Worm (Caenorhabditis elegans) whole organism, young adult: ENCODE data around the gene C26B9.2.

Source experiments
- F52B5.7 ChIP-seq: sonication (generic microtip); optimal IDR thresholded peaks from 2 replicates; lab custom pipeline; 2016; ENCODE audit warnings: mild to moderate bottlenecking, missing genetic modification characterization, missing compliant biosample characterization
- K12H6.12 ChIP-seq: fragments of 200-800 bp; sonication (Bioruptor generic); optimal IDR thresholded peaks from 2 replicates; lab custom pipeline; 2018; ENCODE audit warnings: mild to moderate bottlenecking, missing genetic modification characterization, missing compliant biosample characterization
- T07F8.4 ChIP-seq: sonication (generic microtip); optimal IDR thresholded peaks from 2 replicates; lab custom pipeline; 2016; ENCODE audit warnings: mild to moderate bottlenecking, missing genetic modification characterization, moderate library complexity, missing compliant biosample characterization
- T26A5.8 ChIP-seq: sonication (generic microtip); optimal IDR thresholded peaks from 2 replicates; lab custom pipeline; 2016; ENCODE audit warnings: missing genetic modification characterization, missing compliant biosample characterization
- Y56A3A.18 ChIP-seq: fragments of 200-800 bp; sonication (Bioruptor generic); IDR thresholded peaks from 2 replicates; pipeline ENCODE4 v1.3.6; 2022; ENCODE audit warnings: missing genetic modification reagents, missing genetic modification characterization, missing compliant biosample characterization
- Y95B8A.8 ChIP-seq: fragments of 200-800 bp; sonication (Bioruptor generic); IDR thresholded peaks from 2 replicates; pipeline ENCODE4 v1.3.6; 2022; ENCODE audit warnings: missing genetic modification reagents, missing genetic modification characterization, missing compliant biosample characterization
- athp-1 ChIP-seq: sonication (generic microtip); optimal IDR thresholded peaks from 2 replicates; lab custom pipeline; 2017; ENCODE audit warnings: mild to moderate bottlenecking, missing genetic modification characterization, missing compliant biosample characterization
- bed-1 ChIP-seq: fragments of 200-800 bp; sonication (Bioruptor generic); IDR thresholded peaks from 2 replicates; pipeline ENCODE4 v1.3.6; 2022; ENCODE audit warnings: missing genetic modification reagents, missing genetic modification characterization, missing compliant biosample characterization
- ccch-3 ChIP-seq: fragments of 200-800 bp; sonication (Bioruptor generic); optimal IDR thresholded peaks from 2 replicates; lab custom pipeline; 2018; ENCODE audit warnings: mild to moderate bottlenecking, missing genetic modification characterization, missing compliant biosample characterization
- cebp-2 ChIP-seq: fragments of 200-800 bp; sonication (Bioruptor generic); IDR thresholded peaks from 2 replicates; pipeline ENCODE4 v1.3.6; 2022; ENCODE audit warnings: missing genetic modification characterization, missing compliant biosample characterization
- die-1 ChIP-seq: sonication (generic microtip); optimal IDR thresholded peaks from 2 replicates; lab custom pipeline; 2016; ENCODE audit warnings: missing genotype, mild to moderate bottlenecking, missing genetic modification characterization, missing compliant biosample characterization
- dpff-1 ChIP-seq: sonication (generic microtip); optimal IDR thresholded peaks from 2 replicates; lab custom pipeline; 2017; ENCODE audit warnings: mild to moderate bottlenecking, missing genetic modification characterization, missing compliant biosample characterization
- dpl-1 ChIP-seq: fragments of 150-350 bp; optimal IDR thresholded peaks from 2 replicates; lab custom pipeline; 2014; ENCODE audit warnings: missing biosample characterization, missing genetic modification reagents, missing genetic modification characterization
- efl-1 ChIP-seq: fragments of 150-350 bp; optimal IDR thresholded peaks from 2 replicates; lab custom pipeline; 2014; ENCODE audit warnings: missing biosample characterization, missing genetic modification reagents, missing genetic modification characterization
- egrh-3 ChIP-seq: fragments of 200-800 bp; sonication (Bioruptor generic); IDR thresholded peaks from 2 replicates; pipeline ENCODE4 v1.3.6; 2022; ENCODE audit warnings: missing genetic modification reagents, missing genetic modification characterization, missing compliant biosample characterization
- ekl-4 ChIP-seq: fragments of 200-800 bp; sonication (Bioruptor generic); IDR thresholded peaks from 2 replicates; pipeline ENCODE4 v1.3.6; 2022; ENCODE audit warnings: missing genetic modification reagents, missing genetic modification characterization, missing compliant biosample characterization
- fkh-3 ChIP-seq: sonication (generic microtip); optimal IDR thresholded peaks from 2 replicates; lab custom pipeline; 2016; ENCODE audit warnings: mild to moderate bottlenecking, missing genetic modification characterization, missing compliant biosample characterization
- him-1 ChIP-seq: sonication (generic microtip); optimal IDR thresholded peaks from 2 replicates; lab custom pipeline; 2016; ENCODE audit warnings: missing genotype, missing genetic modification reagents, missing genetic modification characterization, missing compliant biosample characterization
- hlh-12 ChIP-seq: sonication (generic microtip); optimal IDR thresholded peaks from 2 replicates; lab custom pipeline; 2016; ENCODE audit warnings: missing genetic modification characterization, missing compliant biosample characterization
- hlh-26 ChIP-seq: fragments of 200-800 bp; sonication (Bioruptor generic); conservative IDR thresholded peaks from 2 replicates; pipeline ENCODE4 v1.3.6; 2022; ENCODE audit warnings: missing genetic modification reagents, missing genetic modification characterization, missing compliant biosample characterization
- hmg-1.2 ChIP-seq: fragments of 200-800 bp; sonication (Bioruptor generic); IDR thresholded peaks from 2 replicates; pipeline ENCODE4 v1.3.6; 2022; ENCODE audit warnings: missing genetic modification reagents, missing genetic modification characterization, missing compliant biosample characterization
- lag-1 ChIP-seq: fragments of 200-800 bp; sonication (Bioruptor generic); IDR thresholded peaks from 2 replicates; pipeline ENCODE4 v1.3.6; 2022; ENCODE audit warnings: missing genetic modification reagents, missing genetic modification characterization, missing compliant biosample characterization
- let-526 ChIP-seq: fragments of 200-800 bp; sonication (Bioruptor generic); IDR thresholded peaks from 2 replicates; pipeline ENCODE4 v1.3.6; 2022; ENCODE audit warnings: missing genetic modification reagents, missing genetic modification characterization, missing compliant biosample characterization
- lin-40 ChIP-seq: sonication (generic microtip); optimal IDR thresholded peaks from 2 replicates; lab custom pipeline; 2016; ENCODE audit warnings: missing genetic modification characterization, mild to moderate bottlenecking, missing compliant biosample characterization, missing genotype, missing genetic modification reagents
- lir-1 ChIP-seq: fragments of 200-800 bp; sonication (Bioruptor generic); conservative IDR thresholded peaks from 2 replicates; pipeline ENCODE4 v1.3.6; 2022; ENCODE audit warnings: missing genetic modification reagents, missing genetic modification characterization, missing compliant biosample characterization
- madf-10 ChIP-seq: sonication (generic microtip); optimal IDR thresholded peaks from 2 replicates; lab custom pipeline; 2016; ENCODE audit warnings: mild to moderate bottlenecking, missing genetic modification characterization, missing compliant biosample characterization
- madf-6 ChIP-seq: fragments of 200-800 bp; sonication (Bioruptor generic); IDR thresholded peaks from 2 replicates; pipeline ENCODE4 v1.3.6; 2022; ENCODE audit warnings: missing genetic modification reagents, missing genetic modification characterization, missing compliant biosample characterization
- madf-8 ChIP-seq: fragments of 200-800 bp; sonication (Bioruptor generic); conservative IDR thresholded peaks from 2 replicates; pipeline ENCODE4 v1.3.6; 2022; ENCODE audit warnings: missing genetic modification reagents, missing genetic modification characterization, missing compliant biosample characterization
- mcd-1 ChIP-seq: fragments of 200-800 bp; sonication (Bioruptor generic); IDR thresholded peaks from 2 replicates; pipeline ENCODE4 v1.3.6; 2022; ENCODE audit warnings: missing genetic modification reagents, missing genetic modification characterization, missing compliant biosample characterization
- nhr-27 ChIP-seq: fragments of 200-800 bp; sonication (Bioruptor generic); optimal IDR thresholded peaks from 2 replicates; lab custom pipeline; 2018; ENCODE audit warnings: mild to moderate bottlenecking, missing genetic modification characterization, moderate library complexity, missing compliant biosample characterization
- nhr-80 ChIP-seq: sonication (generic microtip); optimal IDR thresholded peaks from 2 replicates; lab custom pipeline; 2016; ENCODE audit warnings: missing genetic modification characterization, missing compliant biosample characterization
- repo-1 ChIP-seq: sonication (generic microtip); optimal IDR thresholded peaks from 2 replicates; lab custom pipeline; 2017; ENCODE audit warnings: mild to moderate bottlenecking, missing genetic modification characterization, missing compliant biosample characterization
- sea-2 ChIP-seq: fragments of 200-800 bp; sonication (Bioruptor generic); IDR thresholded peaks from 2 replicates; pipeline ENCODE4 v1.3.6; 2022; ENCODE audit warnings: missing genetic modification characterization, missing compliant biosample characterization
- snpc-1.1 ChIP-seq: sonication (generic microtip); optimal IDR thresholded peaks from 2 replicates; lab custom pipeline; 2017; ENCODE audit warnings: missing genetic modification characterization, mild to moderate bottlenecking, missing compliant biosample characterization, antibody characterized with exemption, moderate library complexity, missing genotype, missing genetic modification reagents; ENCODE audit not compliant: insufficient read depth
- somi-1 ChIP-seq: fragments of 200-800 bp; sonication (Bioruptor generic); optimal IDR thresholded peaks from 2 replicates; lab custom pipeline; 2018; ENCODE audit warnings: mild to moderate bottlenecking, missing genetic modification characterization, missing compliant biosample characterization
- xnd-1 ChIP-seq: sonication (generic microtip); optimal IDR thresholded peaks from 2 replicates; lab custom pipeline; 2016; ENCODE audit warnings: missing genotype, missing genetic modification reagents, missing genetic modification characterization, missing compliant biosample characterization
- zim-3 ChIP-seq: sonication (generic microtip); optimal IDR thresholded peaks from 2 replicates; lab custom pipeline; 2017; ENCODE audit warnings: mild to moderate bottlenecking, missing genetic modification characterization, moderate library complexity, missing compliant biosample characterization
- ztf-6 ChIP-seq: fragments of 200-800 bp; sonication (Bioruptor generic); IDR thresholded peaks from 2 replicates; pipeline ENCODE4 v1.3.6; 2022; ENCODE audit warnings: missing genetic modification reagents, missing genetic modification characterization, missing compliant biosample characterization

Gene C26B9.2

ce11 chrX:5368220-5368619, 28.2 kb downstream of the C26B9.2 start, which contains the start of gene jkk-1 (continued):
- TF ChIP-seq lir-1 (GFP tag; lab: Robert Waterston, UW) (no peak), fkh-3 (tag; lab: Kevin White, UChicago) (peak; percentile 47), madf-6 (no peak), egrh-3 (GFP tag; lab: Robert Waterston, UW) (0 out of 2 replicates have a peak, but pooled peaks have one; percentile 5), nhr-80 (no peak), hlh-26 (GFP tag; lab: Robert Waterston, UW) (no peak), F52B5.7 (tag; lab: Kevin White, UChicago) (no peak), hmg-1.2 (no peak)

ce11 chrX:5370605-5371004, 30.6 kb downstream of the C26B9.2 start:
- TF ChIP-seq T07F8.4 (tag; lab: Kevin White, UChicago) (no peak), mcd-1 (GFP tag; lab: Robert Waterston, UW) (no peak), ekl-4 (GFP tag; lab: Robert Waterston, UW) (no peak), bed-1 (GFP tag; lab: Robert Waterston, UW) (no peak), nhr-27 (tag; lab: Kevin White, UChicago) (no peak), somi-1 (GFP tag; lab: Kevin White, UChicago) (no peak), Y56A3A.18 (no peak), K12H6.12 (tag; lab: Kevin White, UChicago) (no peak), ztf-6 (GFP tag; lab: Robert Waterston, UW) (no peak), let-526 (GFP tag; lab: Robert Waterston, UW) (no peak), T26A5.8 (tag; lab: Kevin White, UChicago) (no peak), dpl-1 (GFP tag; lab: Kevin White, UChicago) (no peak), madf-10 (tag; lab: Kevin White, UChicago) (no peak), Y95B8A.8 (GFP tag; lab: Robert Waterston, UW) (no peak)
- TF ChIP-seq, all 124 proteins: peak for 0

ce11 chrX:5372638-5373037, 32.6 kb downstream of the C26B9.2 start, which contains the start of gene F35C8.8:
TSS of gene F35C8.8 (minus strand) at chrX:5372639.
- no peak for TF ChIP-seq dpff-1 (tag; lab: Kevin White, UChicago)
- TF ChIP-seq madf-8 (GFP tag; lab: Robert Waterston, UW) = peak; percentile 27; the same call in 1 of the 2 replicates
- no peak for TF ChIP-seq athp-1 (tag; lab: Kevin White, UChicago)
- TF ChIP-seq repo-1 (tag; lab: Kevin White, UChicago) = no peak
- TF ChIP-seq sea-2 = no peak
- no peak for TF ChIP-seq Y95B8A.8 (GFP tag; lab: Robert Waterston, UW)
- peak; percentile 7 for TF ChIP-seq xnd-1
- TF ChIP-seq snpc-1.1 (tag; lab: Kevin White, UChicago) = no peak
- peak; percentile 80 for TF ChIP-seq madf-6
- no peak for TF ChIP-seq ccch-3 (GFP tag; lab: Kevin White, UChicago)
- no peak for TF ChIP-seq zim-3 (tag; lab: Kevin White, UChicago)
- TF ChIP-seq hlh-12 (tag; lab: Kevin White, UChicago) = no peak
- peak; percentile 66 for TF ChIP-seq efl-1 (GFP tag; lab: Kevin White, UChicago)
- TF ChIP-seq him-1 (tag; lab: Kevin White, UChicago) = no peak
- peak; percentile 48 for TF ChIP-seq hmg-1.2
- no peak for TF ChIP-seq lir-1 (GFP tag; lab: Robert Waterston, UW)

ce11 chrX:5373597-5373996, 33.6 kb downstream of the C26B9.2 start:
- no peak for TF ChIP-seq die-1 (tag; lab: Kevin White, UChicago)
- TF ChIP-seq lin-40 = no peak
- TF ChIP-seq lag-1 (GFP tag; lab: Robert Waterston, UW) = no peak
- TF ChIP-seq dpff-1 (tag; lab: Kevin White, UChicago) = no peak
- TF ChIP-seq cebp-2 (GFP tag; lab: Robert Waterston, UW) = no peak
- TF ChIP-seq, all 124 proteins: peak for 0
